Worm (Caenorhabditis elegans) whole organism, L4 larva: ENCODE results near the gene scav-2.
A peak's percentile ranks its signal among the peaks of the same experiment; 100 is the strongest.

Source experiments
- F44E2.7 ChIP-seq: fragments of 200-800 bp; sonication (Bioruptor generic); IDR thresholded peaks from 2 replicates; pipeline ENCODE4 v2.1.2; 2022; ENCODE audit warnings: missing genetic modification characterization, missing compliant biosample characterization
- R02D3.7 ChIP-seq: fragments of 150-350 bp; sonication (generic microtip); optimal IDR thresholded peaks from 3 replicates; lab custom pipeline; 2014; ENCODE audit warnings: missing biosample characterization, missing genetic modification characterization
- Y48G9A.11 ChIP-seq: fragments of 200-800 bp; sonication (Bioruptor generic); IDR thresholded peaks from 2 replicates; pipeline ENCODE4 v1.3.6; 2022; ENCODE audit warnings: missing genetic modification reagents, missing genetic modification characterization, missing compliant biosample characterization
- Y5F2A.4 ChIP-seq: fragments of 200-800 bp; sonication (Bioruptor generic); optimal IDR thresholded peaks from 2 replicates; lab custom pipeline; 2018; ENCODE audit warnings: mild to moderate bottlenecking, missing genetic modification characterization, missing compliant biosample characterization
- ZK546.5 ChIP-seq, 2 experiments: sonication (generic microtip); optimal IDR thresholded peaks; 2 replicates each; lab custom pipeline; 2017; ENCODE audit warnings: missing biosample characterization in 2 of 2, missing genetic modification characterization in 2 of 2
- aha-1 ChIP-seq: fragments of 150-350 bp; peaks from one replicate; lab custom pipeline; 2014; ENCODE audit warnings: missing biosample characterization, missing genetic modification characterization
- ceh-82 ChIP-seq: sonication (generic microtip); optimal IDR thresholded peaks from 2 replicates; lab custom pipeline; 2017; ENCODE audit warnings: missing biosample characterization, missing genetic modification characterization
- ces-1 ChIP-seq: fragments of 150-350 bp; sonication (generic microtip); optimal IDR thresholded peaks from 4 replicates; lab custom pipeline; 2014; ENCODE audit warnings: missing biosample characterization, missing genetic modification reagents, missing genetic modification characterization
- cey-2 ChIP-seq: sonication (generic microtip); optimal IDR thresholded peaks from 3 replicates; lab custom pipeline; 2017; ENCODE audit warnings: missing genetic modification characterization, mild to moderate bottlenecking, missing compliant biosample characterization, antibody characterized with exemption, borderline replicate concordance; ENCODE audit not compliant: insufficient read depth
- ctbp-1 ChIP-seq: fragments of 200-800 bp; sonication (Bioruptor generic); IDR thresholded peaks from 2 replicates; pipeline ENCODE4 v1.3.6; 2022; ENCODE audit warnings: missing genetic modification reagents, missing genetic modification characterization, missing compliant biosample characterization
- daf-16 ChIP-seq, 3 experiments: sonication (generic microtip); optimal IDR thresholded peaks; 2 replicates each; lab custom pipeline; 2016 to 2017; ENCODE audit warnings: missing genetic modification characterization in 3 of 3, missing genetic modification reagents in 3 of 3, mild to moderate bottlenecking in 2 of 3, missing compliant biosample characterization in 2 of 3, missing biosample characterization in 1 of 3, moderate library complexity in 1 of 3
- dmd-6 ChIP-seq: fragments of 200-800 bp; sonication (Bioruptor generic); IDR thresholded peaks from 2 replicates; pipeline ENCODE4 v1.3.6; 2022; ENCODE audit warnings: missing genetic modification reagents, missing genetic modification characterization, missing compliant biosample characterization
- dve-1 ChIP-seq: sonication (generic microtip); optimal IDR thresholded peaks from 2 replicates; lab custom pipeline; 2017; ENCODE audit warnings: antibody characterized with exemption, mild to moderate bottlenecking, missing genetic modification characterization, missing compliant biosample characterization; ENCODE audit not compliant: insufficient read depth
- egl-43 ChIP-seq: fragments of 200-800 bp; sonication (Bioruptor generic); IDR thresholded peaks from 2 replicates; pipeline ENCODE4 v1.3.6; 2022; ENCODE audit warnings: missing genetic modification reagents, missing genetic modification characterization, missing compliant biosample characterization
- fkh-10 ChIP-seq: fragments of 150-350 bp; optimal IDR thresholded peaks from 2 replicates; lab custom pipeline; 2014; ENCODE audit warnings: missing biosample characterization, missing genetic modification reagents, missing genetic modification characterization
- fos-1 ChIP-seq: fragments of 150-350 bp; optimal IDR thresholded peaks from 2 replicates; lab custom pipeline; 2014; ENCODE audit warnings: missing biosample characterization, missing genetic modification characterization
- hif-1 ChIP-seq, 2 experiments: sonication (generic microtip); optimal IDR thresholded peaks; 2 replicates each; lab custom pipeline; 2016 to 2017; ENCODE audit warnings: missing compliant biosample characterization in 2 of 2, missing genetic modification characterization in 2 of 2, missing genetic modification reagents in 2 of 2, missing genotype in 2 of 2, mild to moderate bottlenecking in 1 of 2
- hlh-11 ChIP-seq: fragments of 200-800 bp; sonication (Bioruptor generic); optimal IDR thresholded peaks from 2 replicates; lab custom pipeline; 2018; ENCODE audit warnings: mild to moderate bottlenecking, missing genetic modification characterization, missing compliant biosample characterization
- hlh-30 ChIP-seq: sonication (generic microtip); optimal IDR thresholded peaks from 2 replicates; lab custom pipeline; 2017; ENCODE audit warnings: antibody characterized with exemption, mild to moderate bottlenecking, missing genetic modification characterization, missing compliant biosample characterization; ENCODE audit not compliant: insufficient read depth
- hmg-1.1 ChIP-seq: fragments of 200-800 bp; sonication (Bioruptor generic); IDR thresholded peaks from 2 replicates; pipeline ENCODE4 v1.3.6; 2022; ENCODE audit warnings: missing genetic modification reagents, missing genetic modification characterization, missing compliant biosample characterization
- lin-1 ChIP-seq: fragments of 200-800 bp; sonication (Bioruptor generic); IDR thresholded peaks from 2 replicates; pipeline ENCODE4 v1.3.6; 2022; ENCODE audit warnings: missing genetic modification reagents, missing genetic modification characterization, missing compliant biosample characterization
- lin-29 ChIP-seq: fragments of 200-800 bp; sonication (Bioruptor generic); IDR thresholded peaks from 2 replicates; pipeline ENCODE4 v1.3.6; 2022; ENCODE audit warnings: missing genetic modification reagents, missing genetic modification characterization, missing compliant biosample characterization
- lin-38 ChIP-seq: fragments of 200-800 bp; sonication (Bioruptor generic); IDR thresholded peaks from 2 replicates; pipeline ENCODE4 v1.3.6; 2022; ENCODE audit warnings: missing genetic modification reagents, missing genetic modification characterization, missing compliant biosample characterization
- lin-39 ChIP-seq: fragments of 150-350 bp; optimal IDR thresholded peaks from 2 replicates; lab custom pipeline; 2014; ENCODE audit warnings: missing biosample characterization, missing genetic modification reagents, missing genetic modification characterization
- madf-9 ChIP-seq: fragments of 200-800 bp; sonication (Bioruptor generic); conservative IDR thresholded peaks from 2 replicates; pipeline ENCODE4 v1.3.6; 2022; ENCODE audit warnings: missing genetic modification reagents, missing genetic modification characterization, missing compliant biosample characterization
- mdt-29 ChIP-seq: fragments of 200-800 bp; sonication (Bioruptor generic); IDR thresholded peaks from 2 replicates; pipeline ENCODE4 v1.3.6; 2022; ENCODE audit warnings: missing genetic modification reagents, missing genetic modification characterization, missing compliant biosample characterization
- mes-2 ChIP-seq: sonication (generic microtip); optimal IDR thresholded peaks from 2 replicates; lab custom pipeline; 2016; ENCODE audit warnings: missing genotype, mild to moderate bottlenecking, missing genetic modification characterization, missing compliant biosample characterization; ENCODE audit not compliant: poor library complexity, severe bottlenecking
- mxl-2 ChIP-seq: fragments of 200-800 bp; sonication (Bioruptor generic); conservative IDR thresholded peaks from 2 replicates; pipeline ENCODE4 v1.3.6; 2022; ENCODE audit warnings: missing genetic modification reagents, missing genetic modification characterization, missing compliant biosample characterization
- nhr-111 ChIP-seq: fragments of 200-800 bp; sonication (Bioruptor generic); optimal IDR thresholded peaks from 2 replicates; lab custom pipeline; 2018; ENCODE audit warnings: mild to moderate bottlenecking, missing genetic modification characterization, missing compliant biosample characterization
- nhr-237 ChIP-seq: sonication (generic microtip); optimal IDR thresholded peaks from 2 replicates; lab custom pipeline; 2017; ENCODE audit warnings: missing biosample characterization, missing genetic modification characterization
- nhr-25 ChIP-seq: sonication (generic microtip); optimal IDR thresholded peaks from 2 replicates; lab custom pipeline; 2017; ENCODE audit warnings: missing genetic modification characterization, mild to moderate bottlenecking, missing compliant biosample characterization, antibody characterized with exemption, moderate library complexity, borderline replicate concordance; ENCODE audit not compliant: insufficient read depth
- nhr-28 ChIP-seq: fragments of 150-350 bp; optimal IDR thresholded peaks from 2 replicates; lab custom pipeline; 2014; ENCODE audit warnings: missing biosample characterization, missing genetic modification characterization
- nhr-41 ChIP-seq: fragments of 200-800 bp; sonication (Bioruptor generic); IDR thresholded peaks from 2 replicates; pipeline ENCODE4 v1.3.6; 2022; ENCODE audit warnings: missing genetic modification reagents, missing genetic modification characterization, missing compliant biosample characterization
- nhr-77 ChIP-seq: fragments of 150-350 bp; optimal IDR thresholded peaks from 2 replicates; lab custom pipeline; 2014; ENCODE audit warnings: missing biosample characterization, missing genetic modification characterization
- php-3 ChIP-seq: fragments of 200-800 bp; sonication (Bioruptor generic); IDR thresholded peaks from 2 replicates; pipeline ENCODE4 v1.3.6; 2022; ENCODE audit warnings: missing genetic modification reagents, missing genetic modification characterization, missing compliant biosample characterization
- pqm-1 ChIP-seq: sonication (generic microtip); optimal IDR thresholded peaks from 2 replicates; lab custom pipeline; 2017; ENCODE audit warnings: missing biosample characterization, missing genetic modification characterization
- snpc-1.2 ChIP-seq: fragments of 200-800 bp; sonication (Bioruptor generic); IDR thresholded peaks from 2 replicates; pipeline ENCODE4 v1.3.6; 2022; ENCODE audit warnings: missing genetic modification reagents, missing genetic modification characterization, missing compliant biosample characterization
- spr-3 ChIP-seq: fragments of 200-800 bp; sonication (Bioruptor generic); optimal IDR thresholded peaks from 2 replicates; lab custom pipeline; 2018; ENCODE audit warnings: mild to moderate bottlenecking, missing genetic modification characterization, missing compliant biosample characterization

scav-2 gene

ce11 chrIII:13526702-13527101 is 28.4 kb downstream of the scav-2 start:
- TF ChIP-seq mxl-2 (GFP tag; lab: Robert Waterston, UW): no peak
- no peak for TF ChIP-seq egl-43 (GFP tag; lab: Robert Waterston, UW)
- TF ChIP-seq snpc-1.2 (GFP tag; lab: Robert Waterston, UW): peak; percentile 37; the same call in 1 of the 2 replicates
- no peak for TF ChIP-seq lin-1
- TF ChIP-seq lin-39 (tag; lab: Kevin White, UChicago): no peak
- no peak for TF ChIP-seq fos-1 (tag; lab: Kevin White, UChicago)
- TF ChIP-seq hlh-30: no peak
- no peak for TF ChIP-seq Y48G9A.11 (GFP tag; lab: Robert Waterston, UW)
- TF ChIP-seq ZK546.5 (tag; optimal IDR thresholded peaks at IDR 0.05; lab: Kevin White, UChicago): no peak
- peak; percentile 70 for TF ChIP-seq fkh-10 (GFP tag; lab: Kevin White, UChicago)
- peak; percentile 51; the same call in 1 of the 2 replicates for TF ChIP-seq ctbp-1
- no peak for TF ChIP-seq R02D3.7 (tag; lab: Kevin White, UChicago)
- no peak for TF ChIP-seq nhr-237 (tag; lab: Kevin White, UChicago)
- no peak for TF ChIP-seq spr-3 (GFP tag; lab: Kevin White, UChicago)
- TF ChIP-seq hif-1 (tag; optimal IDR thresholded peaks at IDR 0.05; lab: Kevin White, UChicago): no peak

- TF ChIP-seq dmd-6 (GFP tag; lab: Robert Waterston, UW) (peak; percentile 23; the same call in 1 of the 2 replicates), pqm-1 (tag; lab: Kevin White, UChicago) (peak; percentile 84), ctbp-1 (no peak), aha-1 (tag; lab: Kevin White, UChicago) (peak; percentile 46), lin-38 (no peak), lin-29 (GFP tag; lab: Robert Waterston, UW) (no peak), mxl-2 (GFP tag; lab: Robert Waterston, UW) (no peak), ceh-82 (tag; lab: Kevin White, UChicago) (no peak), nhr-28 (tag; lab: Kevin White, UChicago) (peak; percentile 52), php-3 (GFP tag; lab: Robert Waterston, UW) (0 out of 2 replicates have a peak, but pooled peaks have one; percentile 22), mes-2 (tag; lab: Kevin White, UChicago) (peak; percentile 50), dve-1 (tag; lab: Kevin White, UChicago) (peak; percentile 77), daf-16 (GFP tag; optimal IDR thresholded peaks at IDR 0.05; lab: Kevin White, UChicago) (no peak), daf-16 (tag; optimal IDR thresholded peaks at IDR 0.05; lab: Kevin White, UChicago) (peak; percentile 91), ces-1 (GFP tag; lab: Kevin White, UChicago) (no peak), nhr-41 (GFP tag; lab: Robert Waterston, UW) (no peak), ZK546.5 (tag; optimal IDR thresholded peaks at IDR 0.05; lab: Kevin White, UChicago) (no peak), nhr-111 (no peak), nhr-25 (tag; lab: Kevin White, UChicago) (no peak), hlh-11 (tag; lab: Kevin White, UChicago) (peak; percentile 11), mdt-29 (no peak)
Observed at ce11 chrIII:13526191-13526590, 28.9 kb downstream of the scav-2 start.

ce11 chrIII:13525118-13525839 is 29.9 kb downstream of the scav-2 start:
- TF ChIP-seq hmg-1.1 (GFP tag; lab: Robert Waterston, UW) (0 out of 2 replicates have a peak, but pooled peaks have one; percentile 18), cey-2 (tag; lab: Kevin White, UChicago) (no peak), nhr-77 (tag; lab: Kevin White, UChicago) (no peak), aha-1 (tag; lab: Kevin White, UChicago) (peak; percentile 94), madf-9 (0 out of 2 replicates have a peak, but pooled peaks have one; percentile 11), Y5F2A.4 (no peak), F44E2.7 (no peak), egl-43 (GFP tag; lab: Robert Waterston, UW) (0 out of 2 replicates have a peak, but pooled peaks have one; percentile 48), ctbp-1 (no peak)
